Worm (Caenorhabditis elegans): ENCODE results near the gene col-101.

Gene col-101

DNA sequence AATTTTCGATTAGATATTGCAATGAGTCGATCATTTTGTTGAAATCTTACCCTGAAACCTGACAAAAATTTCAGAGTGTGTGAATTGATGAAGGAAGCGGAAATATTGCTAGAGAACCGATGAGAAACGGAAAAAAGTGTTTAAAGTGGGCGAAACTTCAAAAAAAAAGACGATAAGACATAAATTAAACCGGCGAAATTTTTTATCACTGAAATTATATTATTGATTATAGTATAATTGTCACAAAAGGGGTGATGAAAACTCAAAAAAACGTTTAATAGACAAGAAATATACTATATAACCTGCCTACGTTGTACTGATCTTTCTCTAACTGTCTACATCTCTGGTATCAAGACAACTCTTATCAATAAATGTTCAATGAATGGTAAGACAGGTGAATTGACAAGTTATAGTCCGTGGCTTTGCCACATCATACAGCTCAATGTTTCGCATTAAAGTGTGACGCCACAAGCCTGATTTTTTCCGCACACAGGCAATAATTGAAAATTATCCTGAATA, 10.4 kb upstream of the col-101 start, which contains the start of gene pxmp-4:
Gene pxmp-4 (minus strand): TSS at position 51 of the 519 bp plus-strand sequence.
- TF ChIP-seq ceh-16 (tag; optimal IDR thresholded peaks at IDR 0.05) (no peak), nhr-25 (tag; optimal IDR thresholded peaks at IDR 0.05) (no peak), unc-62 (GFP tag; optimal IDR thresholded peaks at IDR 0.05) (no peak), nhr-6 (tag; optimal IDR thresholded peaks at IDR 0.05) (no peak), fos-1 (tag; optimal IDR thresholded peaks at IDR 0.05) (peak; percentile 52), F13H6.1 (tag; optimal IDR thresholded peaks at IDR 0.05) (no peak), ztf-4 (tag; optimal IDR thresholded peaks at IDR 0.05) (no peak)

- TF ChIP-seq lin-11 (tag; optimal IDR thresholded peaks at IDR 0.05) (no peak), mdl-1 (tag; optimal IDR thresholded peaks at IDR 0.05) (no peak), aly-2 (tag; optimal IDR thresholded peaks at IDR 0.05) (no peak), nhr-6 (tag; optimal IDR thresholded peaks at IDR 0.05) (no peak), egl-27 (tag; optimal IDR thresholded peaks at IDR 0.05) (no peak), lin-13 (GFP tag; optimal IDR thresholded peaks at IDR 0.05) (no peak), skn-1 (tag; optimal IDR thresholded peaks at IDR 0.05) (no peak), dmd-4 (tag; optimal IDR thresholded peaks at IDR 0.05) (no peak)
Observed at ce11 chrIV:330523-330922, 3.7 kb upstream of the col-101 start, which contains the start of gene F18F11.4. Gene F18F11.4 (plus strand): TSS chrIV:330823.

- no peak for TF ChIP-seq nhr-237 (tag; optimal IDR thresholded peaks at IDR 0.05)
- TF ChIP-seq C34F6.9 (tag; optimal IDR thresholded peaks at IDR 0.05): no peak
- TF ChIP-seq fos-1 (tag; optimal IDR thresholded peaks at IDR 0.05): no peak
- no peak for TF ChIP-seq F13H6.1 (tag; optimal IDR thresholded peaks at IDR 0.05)
- no peak for TF ChIP-seq gmeb-1 (tag; optimal IDR thresholded peaks at IDR 0.05)
- TF ChIP-seq ztf-11 (tag; optimal IDR thresholded peaks at IDR 0.05): no peak
- TF ChIP-seq ztf-4 (tag; optimal IDR thresholded peaks at IDR 0.05): no peak
- no peak for TF ChIP-seq ceh-82 (tag; optimal IDR thresholded peaks at IDR 0.05)
- no peak for TF ChIP-seq mbf-1 (tag; optimal IDR thresholded peaks at IDR 0.05)
- no peak for TF ChIP-seq Y55F3AM.14 (GFP tag; optimal IDR thresholded peaks at IDR 0.05)
- no peak for TF ChIP-seq unc-62 (GFP tag; optimal IDR thresholded peaks at IDR 0.05)
Observed at ce11 chrIV:325640-326039, 1.2 kb downstream of the col-101 start.

DNA sequence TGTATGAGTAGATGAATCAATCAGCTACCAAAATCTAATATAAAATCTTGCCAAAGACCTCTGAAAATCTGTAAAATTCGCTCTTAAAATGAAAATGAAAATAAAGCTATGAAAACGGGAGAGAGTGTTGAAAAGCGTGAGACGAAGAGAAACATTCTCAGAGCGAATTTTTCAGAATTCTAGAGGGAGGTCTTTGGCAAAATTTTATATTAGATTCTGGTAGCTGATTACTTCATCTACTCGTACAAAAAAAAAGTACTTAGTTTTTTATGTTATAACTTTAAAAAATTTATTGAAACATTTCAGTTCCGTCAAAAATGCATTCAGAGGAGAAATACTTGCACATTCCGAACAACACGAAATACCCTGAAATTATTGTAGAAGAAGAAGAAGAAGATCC, 2.1 kb downstream of the col-101 start, which contains the start of gene drl-1:
Gene drl-1 (plus strand): TSS at position 301 of the 400 bp plus-strand sequence.
- TF ChIP-seq alr-1 (tag; optimal IDR thresholded peaks at IDR 0.05): no peak
- TF ChIP-seq mab-5 (tag; optimal IDR thresholded peaks at IDR 0.05): no peak
- no peak for TF ChIP-seq ztf-11 (tag; optimal IDR thresholded peaks at IDR 0.05)
- TF ChIP-seq nhr-25 (tag; optimal IDR thresholded peaks at IDR 0.05): no peak
- TF ChIP-seq nhr-11 (tag; optimal IDR thresholded peaks at IDR 0.05): no peak
- no peak for TF ChIP-seq zag-1 (tag; optimal IDR thresholded peaks at IDR 0.05)
- TF ChIP-seq nhr-12 (tag; optimal IDR thresholded peaks at IDR 0.05): no peak
- TF ChIP-seq snpc-4 (tag; optimal IDR thresholded peaks at IDR 0.05): no peak
- no peak for TF ChIP-seq sma-9 (GFP tag; optimal IDR thresholded peaks at IDR 0.05)
- no peak for TF ChIP-seq sma-9 (tag; optimal IDR thresholded peaks at IDR 0.05)
- TF ChIP-seq nhr-129 (tag; optimal IDR thresholded peaks at IDR 0.05): no peak
- TF ChIP-seq ZK546.5 (tag; optimal IDR thresholded peaks at IDR 0.05): no peak
- no peak for TF ChIP-seq lsy-2 (tag; optimal IDR thresholded peaks at IDR 0.05)
- no peak for TF ChIP-seq nhr-6 (tag; optimal IDR thresholded peaks at IDR 0.05)
- TF ChIP-seq unc-62 (GFP tag; optimal IDR thresholded peaks at IDR 0.05): no peak
- no peak for TF ChIP-seq gmeb-1 (tag; optimal IDR thresholded peaks at IDR 0.05)
- TF ChIP-seq elt-1 (tag; optimal IDR thresholded peaks at IDR 0.05): no peak
- TF ChIP-seq peb-1 (tag; optimal IDR thresholded peaks at IDR 0.05): no peak
- no peak for TF ChIP-seq ama-1 (optimal IDR thresholded peaks at IDR 0.05)

DNA sequence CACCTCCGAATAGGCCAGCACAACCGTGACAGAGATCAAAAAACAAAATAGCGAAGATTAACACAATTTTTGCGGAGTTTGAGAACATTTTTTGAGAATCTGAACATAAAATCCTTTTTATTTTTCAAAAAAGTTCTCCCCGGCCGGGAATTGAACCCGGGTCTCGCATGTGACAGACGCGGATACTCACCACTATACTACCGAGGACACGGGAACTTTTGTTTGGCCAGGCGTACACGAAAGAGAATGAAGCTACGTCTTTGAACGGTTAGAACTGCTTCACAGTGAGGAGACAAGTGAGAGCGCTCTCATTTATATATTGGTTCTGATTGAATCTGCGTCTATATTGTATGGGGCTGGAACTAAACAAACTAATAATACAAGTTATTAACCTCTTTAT, 4.3 kb downstream of the col-101 start, which contains the start of gene grl-26:
Gene grl-26 (minus strand): TSS at position 318 of the 400 bp plus-strand sequence.
- TF ChIP-seq unc-62 (GFP tag; optimal IDR thresholded peaks at IDR 0.05) (no peak), ztf-11 (tag; optimal IDR thresholded peaks at IDR 0.05) (no peak), skn-1 (tag; optimal IDR thresholded peaks at IDR 0.05) (no peak), mab-5 (tag; optimal IDR thresholded peaks at IDR 0.05) (no peak), blmp-1 (tag; optimal IDR thresholded peaks at IDR 0.05; ENCODE audit: insufficient read depth) (no peak), ceh-16 (tag; optimal IDR thresholded peaks at IDR 0.05) (no peak), unc-39 (tag; optimal IDR thresholded peaks at IDR 0.05) (no peak), nhr-6 (tag; optimal IDR thresholded peaks at IDR 0.05) (no peak), nhr-237 (tag; optimal IDR thresholded peaks at IDR 0.05) (no peak), F13H6.1 (tag; optimal IDR thresholded peaks at IDR 0.05) (peak; percentile 48), lin-13 (GFP tag; optimal IDR thresholded peaks at IDR 0.05) (peak; percentile 42), ceh-82 (tag; optimal IDR thresholded peaks at IDR 0.05) (no peak), alr-1 (tag; optimal IDR thresholded peaks at IDR 0.05) (no peak), lin-39 (tag; optimal IDR thresholded peaks at IDR 0.05) (no peak), peb-1 (tag; optimal IDR thresholded peaks at IDR 0.05) (no peak), Y55F3AM.14 (GFP tag; optimal IDR thresholded peaks at IDR 0.05) (no peak), gmeb-1 (tag; optimal IDR thresholded peaks at IDR 0.05) (peak; percentile 29), elt-1 (tag; optimal IDR thresholded peaks at IDR 0.05) (no peak), fos-1 (tag; optimal IDR thresholded peaks at IDR 0.05) (peak; percentile 45), aly-2 (tag; optimal IDR thresholded peaks at IDR 0.05) (no peak), egl-27 (tag; optimal IDR thresholded peaks at IDR 0.05) (no peak), lin-11 (tag; optimal IDR thresholded peaks at IDR 0.05) (peak; percentile 8), nhr-129 (tag; optimal IDR thresholded peaks at IDR 0.05) (peak; percentile 60), nhr-12 (tag; optimal IDR thresholded peaks at IDR 0.05) (no peak), nhr-77 (tag; optimal IDR thresholded peaks at IDR 0.05) (no peak), nhr-10 (tag; optimal IDR thresholded peaks at IDR 0.05) (no peak), mbf-1 (tag; optimal IDR thresholded peaks at IDR 0.05) (no peak), dmd-4 (tag; optimal IDR thresholded peaks at IDR 0.05) (no peak), ztf-4 (tag; optimal IDR thresholded peaks at IDR 0.05) (no peak), ZK546.5 (tag; optimal IDR thresholded peaks at IDR 0.05) (no peak), unc-55 (GFP tag; optimal IDR thresholded peaks at IDR 0.05) (peak; percentile 55), lsy-2 (tag; optimal IDR thresholded peaks at IDR 0.05) (no peak), snpc-4 (tag; optimal IDR thresholded peaks at IDR 0.05) (no peak), nhr-11 (tag; optimal IDR thresholded peaks at IDR 0.05) (no peak)
